Fruit fly (Drosophila melanogaster): ENCODE data around the gene sog.

The sog gene

DNA sequence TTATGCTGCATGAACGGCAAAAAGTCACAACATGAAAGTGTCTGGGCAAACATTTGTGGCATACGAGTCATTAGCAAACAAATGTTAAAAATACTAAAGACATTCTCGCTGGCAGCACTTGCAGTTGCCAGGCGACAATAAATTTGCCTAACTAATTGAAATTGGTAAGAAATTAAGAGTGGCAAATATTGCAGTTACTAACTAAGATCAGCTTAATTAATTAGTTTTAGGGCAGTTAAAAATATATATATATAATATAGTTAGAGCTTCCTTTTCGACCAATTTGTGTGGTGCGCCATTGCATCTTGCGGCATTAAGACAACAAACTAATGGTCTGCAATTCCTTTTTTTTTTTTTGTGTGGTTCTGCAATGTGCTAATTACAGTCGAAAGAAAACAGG, 15.3 kb downstream of the sog start (continued):
- TF ChIP-seq Hr3 (GFP tag; optimal IDR thresholded peaks at IDR 0.05) (peak; percentile 16), CG13424 (tag; optimal IDR thresholded peaks at IDR 0.05) (peak; percentile 5), CG14441 (GFP tag; IDR thresholded peaks at IDR 0.05) (peak; percentile 54; the same call in 1 of the 2 replicates), eve (GFP tag; optimal IDR thresholded peaks at IDR 0.05) (no peak), Asciz (GFP tag; optimal IDR thresholded peaks at IDR 0.05) (peak; percentile 10), ara (GFP tag; IDR thresholded peaks at IDR 0.05) (peak; percentile 84), CG7839 (tag; optimal IDR thresholded peaks at IDR 0.05) (peak; percentile 19), CG17385 (GFP tag; optimal IDR thresholded peaks at IDR 0.05) (peak; percentile 11), CG2889 (GFP tag; IDR thresholded peaks at IDR 0.05) (0 out of 3 replicates have a peak, but pooled peaks have one; percentile 12), Spps (tag; optimal IDR thresholded peaks at IDR 0.05) (peak; percentile 45), CG4360 (GFP tag; IDR thresholded peaks at IDR 0.05) (0 out of 2 replicates have a peak, but pooled peaks have one; percentile 11), gcm2 (GFP tag; optimal IDR thresholded peaks at IDR 0.05) (no peak), CG6654 (GFP tag; optimal IDR thresholded peaks at IDR 0.05) (no peak), CG12236 (GFP tag; optimal IDR thresholded peaks at IDR 0.05) (no peak), ttk (GFP tag; IDR thresholded peaks at IDR 0.05) (peak; percentile 55; the same call in 1 of the 2 replicates), cas (GFP tag; IDR thresholded peaks at IDR 0.05) (no peak), kah (GFP tag; optimal IDR thresholded peaks at IDR 0.05) (no peak), Xbp1 (GFP tag; optimal IDR thresholded peaks at IDR 0.05) (peak; percentile 1), ranshi (GFP tag; IDR thresholded peaks at IDR 0.05) (0 out of 2 replicates have a peak, but pooled peaks have one; percentile 47), Sox102F (GFP tag; optimal IDR thresholded peaks at IDR 0.05) (peak; percentile 70), CG17829 (tag; optimal IDR thresholded peaks at IDR 0.05) (peak; percentile 44), CG8924 (tag; optimal IDR thresholded peaks at IDR 0.05) (peak; percentile 16), CG12391 (tag; optimal IDR thresholded peaks at IDR 0.05) (peak; percentile 47), bsh (GFP tag; optimal IDR thresholded peaks at IDR 0.05) (peak in 1 of 2 experiments; percentile 78), CG8388 (GFP tag; optimal IDR thresholded peaks at IDR 0.05) (peak; percentile 42), CG9727 (GFP tag; optimal IDR thresholded peaks at IDR 0.05) (peak; percentile 29), chm (GFP tag; IDR thresholded peaks at IDR 0.05) (peak; percentile 57; the same call in 1 of the 2 replicates), croc (GFP tag; conservative IDR thresholded peaks at IDR 0.05) (peak; percentile 39; the same call in 1 of the 3 replicates), ase (GFP tag; IDR thresholded peaks at IDR 0.05) (peak; percentile 10; the same call in 1 of the 3 replicates), lov (optimal IDR thresholded peaks at IDR 0.05) (no peak), lov (GFP tag; IDR thresholded peaks at IDR 0.05) (peak; percentile 80; the same call in 2 of the 3 replicates), CG18262 (tag; optimal IDR thresholded peaks at IDR 0.05) (peak; percentile 65), prd (optimal IDR thresholded peaks at IDR 0.05) (no peak), prd (GFP tag; IDR thresholded peaks at IDR 0.05) (peak; percentile 74), CG6689 (GFP tag; IDR thresholded peaks at IDR 0.05) (peak; percentile 50), CG4730 (GFP tag; IDR thresholded peaks at IDR 0.05) (0 out of 2 replicates have a peak, but pooled peaks have one; percentile 16), CG13775 (GFP tag; optimal IDR thresholded peaks at IDR 0.05) (peak; percentile 39), CG2678 (tag; optimal IDR thresholded peaks at IDR 0.05) (peak; percentile 39), Camta (GFP tag; optimal IDR thresholded peaks at IDR 0.05) (no peak), CG1603 (tag; optimal IDR thresholded peaks at IDR 0.05) (peak; percentile 60), B-H1 (GFP tag; IDR thresholded peaks at IDR 0.05) (peak; percentile 47; the same call in 1 of the 3 replicates), nerfin-1 (tag; optimal IDR thresholded peaks at IDR 0.05) (no peak), CG11696 (GFP tag; IDR thresholded peaks at IDR 0.05) (peak; percentile 33; the same call in 1 of the 2 replicates), Opbp (GFP tag; IDR thresholded peaks at IDR 0.05; ENCODE audit: partially characterized antibody) (no peak), CG15601 (tag; optimal IDR thresholded peaks at IDR 0.05) (peak; percentile 13), CG9437 (GFP tag; optimal IDR thresholded peaks at IDR 0.05) (peak; percentile 15), lmd (GFP tag; IDR thresholded peaks at IDR 0.05) (no peak), dmrt11E (tag; optimal IDR thresholded peaks at IDR 0.05) (peak; percentile 49), CG11504 (tag; optimal IDR thresholded peaks at IDR 0.05) (peak; percentile 52), CG4404 (GFP tag; IDR thresholded peaks at IDR 0.05) (0 out of 2 replicates have a peak, but pooled peaks have one; percentile 16)
